Worm (Caenorhabditis elegans) whole organism, young adult: ENCODE data around the gene ulp-4.
A peak's percentile ranks its signal among the peaks of the same experiment; 100 is the strongest.

Source experiments
- B0019.2 ChIP-seq: fragments of 200-800 bp; sonication (Bioruptor generic); conservative IDR thresholded peaks from 2 replicates; pipeline ENCODE4 v1.3.6; 2022; ENCODE audit warnings: missing genetic modification reagents, missing genetic modification characterization, missing compliant biosample characterization
- B0035.1 ChIP-seq: sonication (generic microtip); optimal IDR thresholded peaks from 2 replicates; lab custom pipeline; 2016; ENCODE audit warnings: missing genetic modification characterization, mild to moderate bottlenecking, missing compliant biosample characterization, missing genotype, missing genetic modification reagents
- B0336.3 ChIP-seq: fragments of 200-800 bp; sonication (Bioruptor generic); IDR thresholded peaks from 2 replicates; pipeline ENCODE4 v1.3.6; 2022; ENCODE audit warnings: missing genetic modification characterization, missing compliant biosample characterization
- C17E4.6 ChIP-seq: fragments of 200-800 bp; sonication (Bioruptor generic); IDR thresholded peaks from 2 replicates; pipeline ENCODE4 v1.3.6; 2022; ENCODE audit warnings: missing genetic modification reagents, missing genetic modification characterization, missing compliant biosample characterization
- D2030.7 ChIP-seq: fragments of 200-800 bp; sonication (Bioruptor generic); IDR thresholded peaks from 2 replicates; pipeline ENCODE4 v1.3.6; 2022; ENCODE audit warnings: missing genetic modification reagents, missing genetic modification characterization, missing compliant biosample characterization
- F22D6.2 ChIP-seq: sonication (generic microtip); optimal IDR thresholded peaks from 2 replicates; lab custom pipeline; 2016; ENCODE audit warnings: mild to moderate bottlenecking, missing genetic modification characterization, missing compliant biosample characterization
- F23B12.7 ChIP-seq: sonication (generic microtip); optimal IDR thresholded peaks from 2 replicates; lab custom pipeline; 2017; ENCODE audit warnings: missing genetic modification characterization, mild to moderate bottlenecking, missing compliant biosample characterization, antibody characterized with exemption, moderate library complexity; ENCODE audit not compliant: insufficient read depth
- F37B4.10 ChIP-seq: fragments of 200-800 bp; sonication (Bioruptor generic); IDR thresholded peaks from 2 replicates; pipeline ENCODE4 v1.3.6; 2022; ENCODE audit warnings: missing genetic modification characterization, missing compliant biosample characterization
- F39B2.1 ChIP-seq: fragments of 200-800 bp; sonication (Bioruptor generic); IDR thresholded peaks from 2 replicates; pipeline ENCODE4 v1.3.6; 2022; ENCODE audit warnings: missing genetic modification reagents, missing genetic modification characterization, missing compliant biosample characterization
- K11D2.4 ChIP-seq: fragments of 200-800 bp; sonication (Bioruptor generic); IDR thresholded peaks from 2 replicates; pipeline ENCODE4 v1.3.6; 2022; ENCODE audit warnings: missing genetic modification reagents, missing genetic modification characterization, missing compliant biosample characterization
- T07F8.4 ChIP-seq: sonication (generic microtip); optimal IDR thresholded peaks from 2 replicates; lab custom pipeline; 2016; ENCODE audit warnings: mild to moderate bottlenecking, missing genetic modification characterization, moderate library complexity, missing compliant biosample characterization
- T26A5.8 ChIP-seq: sonication (generic microtip); optimal IDR thresholded peaks from 2 replicates; lab custom pipeline; 2016; ENCODE audit warnings: missing genetic modification characterization, missing compliant biosample characterization
- Y53F4B.3 ChIP-seq: fragments of 200-800 bp; sonication (Bioruptor generic); IDR thresholded peaks from 2 replicates; pipeline ENCODE4 v1.3.6; 2022; ENCODE audit warnings: missing genetic modification reagents, missing genetic modification characterization, missing compliant biosample characterization
- Y56A3A.18 ChIP-seq: fragments of 200-800 bp; sonication (Bioruptor generic); IDR thresholded peaks from 2 replicates; pipeline ENCODE4 v1.3.6; 2022; ENCODE audit warnings: missing genetic modification reagents, missing genetic modification characterization, missing compliant biosample characterization
- Y79H2A.3 ChIP-seq: fragments of 200-800 bp; sonication (Bioruptor generic); conservative IDR thresholded peaks from 2 replicates; pipeline ENCODE4 v1.3.6; 2022; ENCODE audit warnings: missing genetic modification reagents, missing genetic modification characterization, missing compliant biosample characterization
- akir-1 ChIP-seq: fragments of 200-800 bp; sonication (Bioruptor generic); optimal IDR thresholded peaks from 2 replicates; lab custom pipeline; 2018; ENCODE audit warnings: mild to moderate bottlenecking, missing genetic modification characterization, moderate library complexity, missing compliant biosample characterization
- ceh-27 ChIP-seq: fragments of 200-800 bp; sonication (Bioruptor generic); optimal IDR thresholded peaks from 2 replicates; lab custom pipeline; 2018; ENCODE audit warnings: mild to moderate bottlenecking, missing genetic modification characterization, moderate library complexity, missing compliant biosample characterization
- ceh-58 ChIP-seq: fragments of 200-800 bp; sonication (Bioruptor generic); IDR thresholded peaks from 2 replicates; pipeline ENCODE4 v1.3.6; 2022; ENCODE audit warnings: missing genetic modification characterization, missing compliant biosample characterization
- ceh-91 ChIP-seq: fragments of 200-800 bp; sonication (Bioruptor generic); IDR thresholded peaks from 2 replicates; pipeline ENCODE4 v1.3.6; 2022; ENCODE audit warnings: missing genetic modification reagents, missing genetic modification characterization, missing compliant biosample characterization
- dox-1 ChIP-seq: fragments of 200-800 bp; sonication (Bioruptor generic); IDR thresholded peaks from 2 replicates; pipeline ENCODE4 v1.3.6; 2022; ENCODE audit warnings: missing genetic modification reagents, missing genetic modification characterization, missing compliant biosample characterization
- efl-1 ChIP-seq: fragments of 150-350 bp; optimal IDR thresholded peaks from 2 replicates; lab custom pipeline; 2014; ENCODE audit warnings: missing biosample characterization, missing genetic modification reagents, missing genetic modification characterization
- egl-44 ChIP-seq: fragments of 200-800 bp; sonication (Bioruptor generic); IDR thresholded peaks from 2 replicates; pipeline ENCODE4 v1.3.6; 2022; ENCODE audit warnings: missing genetic modification reagents, missing genetic modification characterization, missing compliant biosample characterization
- egrh-3 ChIP-seq: fragments of 200-800 bp; sonication (Bioruptor generic); IDR thresholded peaks from 2 replicates; pipeline ENCODE4 v1.3.6; 2022; ENCODE audit warnings: missing genetic modification reagents, missing genetic modification characterization, missing compliant biosample characterization
- hlh-26 ChIP-seq: fragments of 200-800 bp; sonication (Bioruptor generic); conservative IDR thresholded peaks from 2 replicates; pipeline ENCODE4 v1.3.6; 2022; ENCODE audit warnings: missing genetic modification reagents, missing genetic modification characterization, missing compliant biosample characterization
- hmg-1.2 ChIP-seq: fragments of 200-800 bp; sonication (Bioruptor generic); IDR thresholded peaks from 2 replicates; pipeline ENCODE4 v1.3.6; 2022; ENCODE audit warnings: missing genetic modification reagents, missing genetic modification characterization, missing compliant biosample characterization
- hmg-20 ChIP-seq: fragments of 200-800 bp; sonication (Bioruptor generic); IDR thresholded peaks from 2 replicates; pipeline ENCODE4 v1.3.6; 2022; ENCODE audit warnings: missing genetic modification reagents, missing genetic modification characterization, missing compliant biosample characterization
- hsf-1 ChIP-seq: fragments of 200-800 bp; sonication (Bioruptor generic); IDR thresholded peaks from 2 replicates; pipeline ENCODE4 v1.3.6; 2022; ENCODE audit warnings: missing genetic modification reagents, missing genetic modification characterization, missing compliant biosample characterization
- lag-1 ChIP-seq: fragments of 200-800 bp; sonication (Bioruptor generic); IDR thresholded peaks from 2 replicates; pipeline ENCODE4 v1.3.6; 2022; ENCODE audit warnings: missing genetic modification reagents, missing genetic modification characterization, missing compliant biosample characterization
- lir-1 ChIP-seq: fragments of 200-800 bp; sonication (Bioruptor generic); conservative IDR thresholded peaks from 2 replicates; pipeline ENCODE4 v1.3.6; 2022; ENCODE audit warnings: missing genetic modification reagents, missing genetic modification characterization, missing compliant biosample characterization
- madf-3 ChIP-seq: fragments of 200-800 bp; sonication (Bioruptor generic); IDR thresholded peaks from 2 replicates; pipeline ENCODE4 v1.3.6; 2022; ENCODE audit warnings: missing genetic modification reagents, missing genetic modification characterization, missing compliant biosample characterization
- mel-28 ChIP-seq: sonication (generic microtip); optimal IDR thresholded peaks from 2 replicates; lab custom pipeline; 2016; ENCODE audit warnings: borderline replicate concordance, mild to moderate bottlenecking, missing genetic modification characterization, missing compliant biosample characterization
- nfyb-1 ChIP-seq: fragments of 200-800 bp; sonication (Bioruptor generic); IDR thresholded peaks from 2 replicates; pipeline ENCODE4 v1.3.6; 2022; ENCODE audit warnings: missing genetic modification reagents, missing genetic modification characterization, missing compliant biosample characterization
- nhr-120 ChIP-seq: fragments of 200-800 bp; sonication (Bioruptor generic); IDR thresholded peaks from 2 replicates; pipeline ENCODE4 v1.3.6; 2022; ENCODE audit warnings: missing genetic modification characterization, missing compliant biosample characterization
- nhr-179 ChIP-seq: sonication (generic microtip); optimal IDR thresholded peaks from 2 replicates; lab custom pipeline; 2016; ENCODE audit warnings: mild to moderate bottlenecking, missing genetic modification characterization, missing compliant biosample characterization
- nhr-27 ChIP-seq: fragments of 200-800 bp; sonication (Bioruptor generic); optimal IDR thresholded peaks from 2 replicates; lab custom pipeline; 2018; ENCODE audit warnings: mild to moderate bottlenecking, missing genetic modification characterization, moderate library complexity, missing compliant biosample characterization
- pbrm-1 ChIP-seq: fragments of 200-800 bp; sonication (Bioruptor generic); IDR thresholded peaks from 2 replicates; pipeline ENCODE4 v1.3.6; 2022; ENCODE audit warnings: missing genetic modification reagents, missing genetic modification characterization, missing compliant biosample characterization
- pha-4 ChIP-seq: fragments of 150-350 bp; sonication (generic microtip); optimal IDR thresholded peaks from 2 replicates; lab custom pipeline; 2014; ENCODE audit warnings: missing biosample characterization, missing genetic modification reagents, missing genetic modification characterization
- rec-8 ChIP-seq, 2 experiments: sonication (generic microtip); optimal IDR thresholded peaks; 2 replicates each; lab custom pipeline; 2016; ENCODE audit warnings: mild to moderate bottlenecking in 2 of 2, missing genetic modification characterization in 2 of 2, missing genetic modification reagents in 2 of 2, missing genotype in 2 of 2, missing biosample characterization in 1 of 2, missing compliant biosample characterization in 1 of 2, moderate library complexity in 1 of 2
- rpc-1 ChIP-seq, 2 experiments: fragments of 150-350 bp in 1 of 2; sonication (generic microtip) in 1 of 2; optimal IDR thresholded peaks; 2 replicates each; lab custom pipeline; 2014 to 2018; ENCODE audit warnings: missing biosample characterization in 1 of 2, missing genetic modification characterization in 1 of 2, missing genetic modification reagents in 1 of 2, missing genotype in 1 of 2
- sdz-38 ChIP-seq: sonication (generic microtip); optimal IDR thresholded peaks from 2 replicates; lab custom pipeline; 2016; ENCODE audit warnings: missing genotype, missing genetic modification characterization, missing compliant biosample characterization
- sea-2 ChIP-seq: fragments of 200-800 bp; sonication (Bioruptor generic); IDR thresholded peaks from 2 replicates; pipeline ENCODE4 v1.3.6; 2022; ENCODE audit warnings: missing genetic modification characterization, missing compliant biosample characterization
- snpc-4 ChIP-seq, 5 experiments: fragments of 150-350 bp in 1 of 5; sonication (generic microtip) in 4 of 5; optimal IDR thresholded peaks; 2 replicates each; lab custom pipeline; 2014 to 2018; ENCODE audit warnings: missing genetic modification characterization in 5 of 5, missing biosample characterization in 3 of 5, antibody characterized with exemption in 2 of 5, mild to moderate bottlenecking in 2 of 5, missing compliant biosample characterization in 2 of 5, missing genotype in 2 of 5, moderate library complexity in 2 of 5, missing genetic modification reagents in 1 of 5
- sptf-2 ChIP-seq: fragments of 200-800 bp; sonication (Bioruptor generic); optimal IDR thresholded peaks from 2 replicates; lab custom pipeline; 2018; ENCODE audit warnings: mild to moderate bottlenecking, missing genetic modification characterization, missing compliant biosample characterization
- tlf-1 ChIP-seq: fragments of 200-800 bp; sonication (Bioruptor generic); optimal IDR thresholded peaks from 2 replicates; lab custom pipeline; 2018; ENCODE audit warnings: mild to moderate bottlenecking, missing genetic modification characterization, missing compliant biosample characterization
- ztf-18 ChIP-seq: sonication (generic microtip); optimal IDR thresholded peaks from 2 replicates; lab custom pipeline; 2016; ENCODE audit warnings: missing genotype, mild to moderate bottlenecking, missing genetic modification characterization, missing compliant biosample characterization
- ztf-22 ChIP-seq: fragments of 200-800 bp; sonication (Bioruptor generic); optimal IDR thresholded peaks from 2 replicates; lab custom pipeline; 2018; ENCODE audit warnings: mild to moderate bottlenecking, missing genetic modification characterization, moderate library complexity, missing compliant biosample characterization
- ztf-6 ChIP-seq: fragments of 200-800 bp; sonication (Bioruptor generic); IDR thresholded peaks from 2 replicates; pipeline ENCODE4 v1.3.6; 2022; ENCODE audit warnings: missing genetic modification reagents, missing genetic modification characterization, missing compliant biosample characterization

Gene ulp-4

ce11 chrII:8125439-8125838 is 4.3 kb upstream of the ulp-4 start (continued):
- TF ChIP-seq pha-4 (tag; lab: Kevin White, UChicago) = no peak
- TF ChIP-seq Y56A3A.18 = no peak
- no peak for TF ChIP-seq sptf-2 (GFP tag; lab: Kevin White, UChicago)
- TF ChIP-seq ztf-18 = no peak
- no peak for TF ChIP-seq Y79H2A.3 (GFP tag; lab: Robert Waterston, UW)

- TF ChIP-seq nhr-179 (tag; lab: Kevin White, UChicago) (no peak), F22D6.2 (no peak), F37B4.10 (GFP tag; lab: Robert Waterston, UW) (no peak), efl-1 (no peak), hlh-26 (GFP tag; lab: Robert Waterston, UW) (no peak), lag-1 (no peak), D2030.7 (GFP tag; lab: Robert Waterston, UW) (no peak), rpc-1 (optimal IDR thresholded peaks at IDR 0.05; lab: Kevin White, UChicago) (no peak), rpc-1 (tag; optimal IDR thresholded peaks at IDR 0.05; lab: Kevin White, UChicago) (no peak), B0336.3 (no peak), ceh-91 (no peak), F23B12.7 (tag; lab: Kevin White, UChicago) (no peak), ceh-27 (peak; percentile 21), hmg-20 (GFP tag; lab: Robert Waterston, UW) (no peak), ceh-58 (no peak), ztf-6 (GFP tag; lab: Robert Waterston, UW) (no peak), Y56A3A.18 (no peak), hmg-1.2 (GFP tag; lab: Robert Waterston, UW) (peak; percentile 61; the same call in 1 of the 2 replicates), F39B2.1 (GFP tag; lab: Robert Waterston, UW) (no peak), egl-44 (GFP tag; lab: Robert Waterston, UW) (no peak), K11D2.4 (GFP tag; lab: Robert Waterston, UW) (no peak), sdz-38 (tag; lab: Kevin White, UChicago) (no peak), ztf-22 (GFP tag; lab: Kevin White, UChicago) (no peak), nhr-120 (GFP tag; lab: Robert Waterston, UW) (no peak), nfyb-1 (GFP tag; lab: Robert Waterston, UW) (0 out of 2 replicates have a peak, but pooled peaks have one; percentile 13), mel-28 (tag; lab: Kevin White, UChicago) (no peak), B0019.2 (GFP tag; lab: Robert Waterston, UW) (no peak), egrh-3 (GFP tag; lab: Robert Waterston, UW) (no peak), pha-4 (tag; lab: Kevin White, UChicago) (no peak), akir-1 (GFP tag; lab: Kevin White, UChicago) (no peak), sea-2 (GFP tag; lab: Robert Waterston, UW) (no peak), T07F8.4 (tag; lab: Kevin White, UChicago) (no peak), C17E4.6 (GFP tag; lab: Robert Waterston, UW) (no peak), Y53F4B.3 (GFP tag; lab: Robert Waterston, UW) (no peak), T26A5.8 (tag; lab: Kevin White, UChicago) (no peak), nhr-27 (no peak), madf-3 (GFP tag; lab: Robert Waterston, UW) (no peak), hsf-1 (GFP tag; lab: Robert Waterston, UW) (no peak), pbrm-1 (no peak), snpc-4 (GFP tag; optimal IDR thresholded peaks at IDR 0.05; lab: Kevin White, UChicago) (no peak), snpc-4 (tag; optimal IDR thresholded peaks at IDR 0.05; lab: Kevin White, UChicago) (no peak), lir-1 (GFP tag; lab: Robert Waterston, UW) (no peak), tlf-1 (GFP tag; lab: Kevin White, UChicago) (no peak), B0035.1 (tag; lab: Kevin White, UChicago) (no peak), dox-1 (no peak), rec-8 (tag; optimal IDR thresholded peaks at IDR 0.05; lab: Kevin White, UChicago) (no peak)
Measured at ce11 chrII:8126132-8126531, 3.6 kb upstream of the ulp-4 start.
